Worm (Caenorhabditis elegans): ENCODE results near the gene nkb-3.

The nkb-3 gene

DNA sequence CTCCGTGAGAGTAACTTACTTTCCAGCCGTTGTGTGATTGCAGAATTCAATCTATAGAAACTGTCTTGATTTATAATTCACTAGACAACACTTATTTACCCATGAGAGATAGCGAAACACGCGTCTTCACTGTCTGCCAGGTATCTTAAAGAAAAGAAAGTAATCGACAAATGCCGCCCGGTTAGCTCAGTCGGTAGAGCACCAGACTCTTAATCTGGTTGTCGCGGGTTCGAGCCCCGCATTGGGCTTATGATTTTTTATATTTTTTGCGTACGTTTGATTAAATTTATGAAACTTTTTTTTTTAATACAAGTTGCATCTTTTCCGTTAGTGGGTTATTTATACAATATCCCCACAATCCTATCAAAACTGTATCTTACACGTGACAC, 11.7 kb upstream of the nkb-3 start (continued):
- no peak for TF ChIP-seq Y116A8C.19 (tag; optimal IDR thresholded peaks at IDR 0.05; ENCODE audit: borderline replicate concordance)
- TF ChIP-seq unc-30 (tag; optimal IDR thresholded peaks at IDR 0.05) = no peak
- TF ChIP-seq isw-1 (GFP tag; IDR thresholded peaks at IDR 0.05) = no peak
- no peak for TF ChIP-seq nhr-76 (tag; optimal IDR thresholded peaks at IDR 0.05)
- no peak for TF ChIP-seq lsy-2 (tag; optimal IDR thresholded peaks at IDR 0.05)
- no peak for TF ChIP-seq swsn-7 (tag; optimal IDR thresholded peaks at IDR 0.05)
- TF ChIP-seq mef-2 (tag; optimal IDR thresholded peaks at IDR 0.05) = no peak
- no peak for TF ChIP-seq lin-14 (GFP tag; optimal IDR thresholded peaks at IDR 0.05)
- no peak for TF ChIP-seq irx-1 (tag; optimal IDR thresholded peaks at IDR 0.05)
- no peak for TF ChIP-seq lin-15B (tag; optimal IDR thresholded peaks at IDR 0.05)
- TF ChIP-seq C04F5.9 (tag; optimal IDR thresholded peaks at IDR 0.05) = no peak
- no peak for TF ChIP-seq nhr-85 (tag)
- no peak for TF ChIP-seq fkh-8 (tag; optimal IDR thresholded peaks at IDR 0.05)
- no peak for TF ChIP-seq lir-3 (tag; optimal IDR thresholded peaks at IDR 0.05; ENCODE audit: poor library complexity)
- TF ChIP-seq lin-13 (GFP tag; optimal IDR thresholded peaks at IDR 0.05) = no peak
- no peak for TF ChIP-seq jun-1 (tag; optimal IDR thresholded peaks at IDR 0.05)
- TF ChIP-seq hlh-4 (tag; optimal IDR thresholded peaks at IDR 0.05) = no peak
- no peak for TF ChIP-seq nhr-28 (tag; optimal IDR thresholded peaks at IDR 0.05)
- no peak for TF ChIP-seq xbp-1 (tag; optimal IDR thresholded peaks at IDR 0.05)
- TF ChIP-seq efl-1 (optimal IDR thresholded peaks at IDR 0.05) = no peak
- peak in 1 of 2 experiments; percentile 89 for TF ChIP-seq efl-1 (GFP tag; optimal IDR thresholded peaks at IDR 0.05 in 1 of 2)
- no peak for TF ChIP-seq blmp-1 (tag; optimal IDR thresholded peaks at IDR 0.05)
- peak; percentile 37 for TF ChIP-seq rnt-1 (tag; optimal IDR thresholded peaks at IDR 0.05)
- TF ChIP-seq ceh-90 (tag; optimal IDR thresholded peaks at IDR 0.05) = no peak
- peak in 1 of 2 experiments; percentile 23 for TF ChIP-seq lin-35 (GFP tag; optimal IDR thresholded peaks at IDR 0.05)
- TF ChIP-seq nhr-19 (GFP tag; conservative IDR thresholded peaks at IDR 0.05) = peak; percentile 42
- no peak for TF ChIP-seq grh-1 (GFP tag; IDR thresholded peaks at IDR 0.05)
- TF ChIP-seq nhr-20 (tag; optimal IDR thresholded peaks at IDR 0.05) = peak; percentile 43
- TF ChIP-seq aha-1 (tag; optimal IDR thresholded peaks at IDR 0.05) = no peak
- no peak for TF ChIP-seq tbx-2 (tag; optimal IDR thresholded peaks at IDR 0.05)
- peak; percentile 50 for TF ChIP-seq nhr-90 (tag; optimal IDR thresholded peaks at IDR 0.05; ENCODE audit: poor library complexity)
- no peak for TF ChIP-seq fos-1 (tag; optimal IDR thresholded peaks at IDR 0.05)
- TF ChIP-seq sup-37 (GFP tag; optimal IDR thresholded peaks at IDR 0.05) = no peak

DNA sequence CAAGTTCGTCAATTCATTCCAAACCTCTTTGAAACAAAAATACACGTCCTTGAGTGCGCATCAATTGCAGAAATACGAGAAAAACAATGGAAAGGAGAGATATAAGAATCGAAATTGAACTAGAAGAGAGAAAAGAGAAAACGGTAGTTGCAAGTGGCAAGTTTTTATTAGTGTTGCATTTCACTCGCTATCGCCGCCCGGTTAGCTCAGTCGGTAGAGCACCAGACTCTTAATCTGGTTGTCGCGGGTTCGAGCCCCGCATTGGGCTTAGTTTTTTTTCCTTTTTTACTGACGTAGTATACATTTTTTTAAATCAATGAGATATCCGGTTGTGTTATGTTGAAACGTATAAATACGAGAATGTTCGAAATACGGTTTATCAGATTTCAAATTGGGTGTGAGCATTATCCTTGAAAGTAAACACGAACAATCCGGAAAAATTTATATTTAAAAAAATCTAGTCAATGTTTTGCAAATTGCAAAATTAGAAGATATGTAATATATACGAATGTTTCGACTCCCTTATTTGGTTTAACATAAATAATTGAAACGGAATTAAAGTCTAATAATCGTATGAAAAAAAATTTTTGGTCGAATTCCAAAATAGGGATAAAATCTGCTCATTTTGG, 11.2 kb upstream of the nkb-3 start:
- TF ChIP-seq fos-1 (tag; optimal IDR thresholded peaks at IDR 0.05) = no peak
- TF ChIP-seq sptf-1 (tag; optimal IDR thresholded peaks at IDR 0.05) = no peak
- peak; percentile 58 for TF ChIP-seq rnt-1 (tag; optimal IDR thresholded peaks at IDR 0.05)
- no peak for TF ChIP-seq egl-13 (tag; optimal IDR thresholded peaks at IDR 0.05)
- no peak for TF ChIP-seq efl-1 (optimal IDR thresholded peaks at IDR 0.05)
- TF ChIP-seq efl-1 (GFP tag; optimal IDR thresholded peaks at IDR 0.05 in 1 of 2) = no peak
- TF ChIP-seq pag-3 (tag; optimal IDR thresholded peaks at IDR 0.05; ENCODE audit: borderline replicate concordance, insufficient read depth) = no peak
- TF ChIP-seq fkh-8 (tag; optimal IDR thresholded peaks at IDR 0.05) = no peak
- no peak for TF ChIP-seq nhr-237 (tag; optimal IDR thresholded peaks at IDR 0.05)
- no peak for TF ChIP-seq pax-3 (tag; optimal IDR thresholded peaks at IDR 0.05)
- TF ChIP-seq lin-13 (GFP tag; optimal IDR thresholded peaks at IDR 0.05) = no peak
- peak; percentile 68 for TF ChIP-seq nhr-19 (GFP tag; conservative IDR thresholded peaks at IDR 0.05)
- no peak for TF ChIP-seq hpl-2 (GFP tag; optimal IDR thresholded peaks at IDR 0.05)
- no peak for TF ChIP-seq alr-1 (tag; optimal IDR thresholded peaks at IDR 0.05; ENCODE audit: borderline replicate concordance)
- no peak for TF ChIP-seq Y116A8C.19 (tag; optimal IDR thresholded peaks at IDR 0.05; ENCODE audit: borderline replicate concordance)
- TF ChIP-seq swsn-7 (tag; optimal IDR thresholded peaks at IDR 0.05) = peak; percentile 41
- no peak for TF ChIP-seq vab-15 (tag; optimal IDR thresholded peaks at IDR 0.05)
- TF ChIP-seq nhr-28 (tag; optimal IDR thresholded peaks at IDR 0.05) = no peak
- TF ChIP-seq lir-3 (tag; optimal IDR thresholded peaks at IDR 0.05; ENCODE audit: poor library complexity) = peak; percentile 34
- no peak for TF ChIP-seq elt-2 (tag; optimal IDR thresholded peaks at IDR 0.05)
- TF ChIP-seq ceh-8 (GFP tag; optimal IDR thresholded peaks at IDR 0.05) = no peak
- no peak for TF ChIP-seq mdl-1 (tag; optimal IDR thresholded peaks at IDR 0.05)
- no peak for TF ChIP-seq skn-1 (tag; optimal IDR thresholded peaks at IDR 0.05)
- no peak for TF ChIP-seq unc-62 (GFP tag; optimal IDR thresholded peaks at IDR 0.05)
- TF ChIP-seq ztf-11 (tag; optimal IDR thresholded peaks at IDR 0.05) = no peak
- TF ChIP-seq C16A3.4 (tag; optimal IDR thresholded peaks at IDR 0.05) = no peak
- TF ChIP-seq nhr-20 (tag; optimal IDR thresholded peaks at IDR 0.05) = peak; percentile 69
- TF ChIP-seq isw-1 (GFP tag; IDR thresholded peaks at IDR 0.05) = no peak
- TF ChIP-seq F16B12.6 (tag; optimal IDR thresholded peaks at IDR 0.05) = no peak
- no peak for TF ChIP-seq zag-1 (tag; optimal IDR thresholded peaks at IDR 0.05)
- TF ChIP-seq nhr-77 (tag; optimal IDR thresholded peaks at IDR 0.05) = no peak
